Worm (Caenorhabditis elegans): ENCODE measurements around the gene fbxb-35.

- TF ChIP-seq nhr-12 (tag; optimal IDR thresholded peaks at IDR 0.05) (no peak), rnt-1 (tag; optimal IDR thresholded peaks at IDR 0.05) (no peak), aly-2 (tag; optimal IDR thresholded peaks at IDR 0.05) (no peak), unc-62 (GFP tag; optimal IDR thresholded peaks at IDR 0.05) (no peak)
These were observed 22.8 kb upstream of the fbxb-35 start, which contains the start of gene bath-1 for ce11 chrII:2028712-2029111.

Data from whole organism, L1 larva.